Worm (Caenorhabditis elegans) whole organism, L1 larva: ENCODE data around the gene H20J04.4.

ENCODE experiments used
- aha-1 ChIP-seq: fragments of 150-350 bp; optimal IDR thresholded peaks from 2 replicates; lab custom pipeline; 2014; ENCODE audit warnings: missing biosample characterization, missing genetic modification characterization
- alr-1 ChIP-seq: fragments of 200-800 bp; sonication (Bioruptor generic); optimal IDR thresholded peaks from 2 replicates; lab custom pipeline; 2018; ENCODE audit warnings: borderline replicate concordance, mild to moderate bottlenecking, missing genetic modification characterization, missing compliant biosample characterization
- aly-2 ChIP-seq: fragments of 150-350 bp; optimal IDR thresholded peaks from 2 replicates; lab custom pipeline; 2014; ENCODE audit warnings: missing biosample characterization, missing genetic modification characterization
- ama-1 ChIP-seq: fragments of 150-350 bp; optimal IDR thresholded peaks from 2 replicates; lab custom pipeline; 2014
- ceh-88 ChIP-seq: fragments of 200-800 bp; sonication (Bioruptor generic); IDR thresholded peaks from 2 replicates; pipeline ENCODE4 v1.3.6; 2022; ENCODE audit warnings: missing genetic modification characterization, missing compliant biosample characterization
- ceh-90 ChIP-seq: sonication (generic microtip); optimal IDR thresholded peaks from 2 replicates; lab custom pipeline; 2016; ENCODE audit warnings: missing genetic modification characterization, missing compliant biosample characterization
- efl-1 ChIP-seq, 4 experiments: fragments of 150-350 bp; optimal IDR thresholded peaks in 3 of 4; peaks in 1 of 4; 1 replicate in 1 of 4; 2 replicates in 3 of 4; lab custom pipeline; 2014; ENCODE audit warnings: missing biosample characterization in 2 of 4, missing genetic modification characterization in 2 of 4, missing genetic modification reagents in 2 of 4
- egl-27 ChIP-seq, 2 experiments: fragments of 150-350 bp in 1 of 2; sonication (generic microtip); optimal IDR thresholded peaks; 3 replicates each; lab custom pipeline; 2017 to 2018; ENCODE audit warnings: missing biosample characterization in 2 of 2, missing genetic modification characterization in 2 of 2, missing genetic modification reagents in 2 of 2
- elt-3 ChIP-seq, 6 experiments: fragments of 150-350 bp in 1 of 6; sonication (generic microtip); optimal IDR thresholded peaks; 2 replicates each; lab custom pipeline; 2017 to 2018; ENCODE audit warnings: missing biosample characterization in 6 of 6, missing genetic modification characterization in 6 of 6, inconsistent platforms in 1 of 6
- fkh-10 ChIP-seq: sonication (generic microtip); optimal IDR thresholded peaks from 2 replicates; lab custom pipeline; 2017; ENCODE audit warnings: missing biosample characterization, missing genetic modification reagents, missing genetic modification characterization
- grh-1 ChIP-seq: fragments of 200-800 bp; sonication (Bioruptor generic); IDR thresholded peaks from 2 replicates; pipeline ENCODE4 v1.3.6; 2022; ENCODE audit warnings: missing genetic modification reagents, missing genetic modification characterization, missing compliant biosample characterization
- hpl-2 ChIP-seq: fragments of 150-350 bp; optimal IDR thresholded peaks from 2 replicates; lab custom pipeline; 2014; ENCODE audit warnings: missing biosample characterization, missing genetic modification reagents, missing genetic modification characterization
- jun-1 ChIP-seq: fragments of 150-350 bp; optimal IDR thresholded peaks from 2 replicates; lab custom pipeline; 2014; ENCODE audit warnings: missing biosample characterization, missing genetic modification reagents, missing genetic modification characterization
- lin-14 ChIP-seq: fragments of 200-800 bp; sonication (Bioruptor generic); optimal IDR thresholded peaks from 2 replicates; lab custom pipeline; 2018; ENCODE audit warnings: mild to moderate bottlenecking, missing genetic modification characterization, moderate library complexity, missing compliant biosample characterization
- lin-39 ChIP-seq: fragments of 150-350 bp; optimal IDR thresholded peaks from 2 replicates; lab custom pipeline; 2014; ENCODE audit warnings: missing biosample characterization, missing genetic modification reagents, missing genetic modification characterization
- lir-3 ChIP-seq: sonication (generic microtip); optimal IDR thresholded peaks from 2 replicates; lab custom pipeline; 2016; ENCODE audit warnings: mild to moderate bottlenecking, missing genetic modification characterization, moderate library complexity, missing compliant biosample characterization; ENCODE audit not compliant: poor library complexity
- mef-2 ChIP-seq: fragments of 150-350 bp; optimal IDR thresholded peaks from 2 replicates; lab custom pipeline; 2014; ENCODE audit warnings: missing biosample characterization, missing genetic modification characterization
- nhr-20 ChIP-seq: sonication (generic microtip); optimal IDR thresholded peaks from 2 replicates; lab custom pipeline; 2016; ENCODE audit warnings: mild to moderate bottlenecking, missing genetic modification characterization, missing compliant biosample characterization
- nhr-237 ChIP-seq: fragments of 150-350 bp; optimal IDR thresholded peaks from 2 replicates; lab custom pipeline; 2014; ENCODE audit warnings: missing biosample characterization, missing genetic modification characterization
- nhr-47 ChIP-seq: sonication (generic microtip); optimal IDR thresholded peaks from 2 replicates; lab custom pipeline; 2016; ENCODE audit warnings: mild to moderate bottlenecking, missing genetic modification characterization, moderate library complexity, missing compliant biosample characterization
- nhr-84 ChIP-seq: sonication (generic microtip); optimal IDR thresholded peaks from 2 replicates; lab custom pipeline; 2017; ENCODE audit warnings: missing biosample characterization, missing genetic modification characterization
- nhr-85 ChIP-seq: sonication (generic microtip); peaks from one replicate; lab custom pipeline; 2016; ENCODE audit warnings: missing genetic modification characterization, inconsistent platforms, missing compliant biosample characterization
- pax-3 ChIP-seq: fragments of 200-800 bp; sonication (Bioruptor generic); optimal IDR thresholded peaks from 2 replicates; lab custom pipeline; 2018; ENCODE audit warnings: mild to moderate bottlenecking, missing genetic modification characterization, moderate library complexity, missing compliant biosample characterization
- rnt-1 ChIP-seq: sonication (generic microtip); optimal IDR thresholded peaks from 2 replicates; lab custom pipeline; 2016; ENCODE audit warnings: mild to moderate bottlenecking, missing genetic modification characterization, moderate library complexity, missing compliant biosample characterization
- skn-1 ChIP-seq: fragments of 150-350 bp; optimal IDR thresholded peaks from 2 replicates; lab custom pipeline; 2014; ENCODE audit warnings: missing biosample characterization, missing genetic modification characterization
- snu-23 ChIP-seq: sonication (generic microtip); optimal IDR thresholded peaks from 2 replicates; lab custom pipeline; 2016; ENCODE audit warnings: missing genetic modification characterization, missing compliant biosample characterization
- sptf-1 ChIP-seq: fragments of 150-350 bp; optimal IDR thresholded peaks from 2 replicates; lab custom pipeline; 2014; ENCODE audit warnings: missing biosample characterization, missing genetic modification characterization
- sup-37 ChIP-seq: fragments of 200-800 bp; sonication (Bioruptor generic); optimal IDR thresholded peaks from 2 replicates; lab custom pipeline; 2018; ENCODE audit warnings: mild to moderate bottlenecking, missing genetic modification characterization, missing compliant biosample characterization
- tbx-2 ChIP-seq: sonication (generic microtip); optimal IDR thresholded peaks from 2 replicates; lab custom pipeline; 2016; ENCODE audit warnings: missing genetic modification characterization, missing compliant biosample characterization
- unc-130 ChIP-seq: fragments of 150-350 bp; optimal IDR thresholded peaks from 2 replicates; lab custom pipeline; 2017; ENCODE audit warnings: missing biosample characterization, missing genetic modification characterization, inconsistent platforms
- unc-30 ChIP-seq: sonication (generic microtip); optimal IDR thresholded peaks from 2 replicates; lab custom pipeline; 2017; ENCODE audit warnings: missing biosample characterization, missing genetic modification characterization
- vab-15 ChIP-seq: sonication (generic microtip); optimal IDR thresholded peaks from 2 replicates; lab custom pipeline; 2017; ENCODE audit warnings: missing genotype, mild to moderate bottlenecking, missing genetic modification characterization, missing compliant biosample characterization
- xbp-1 ChIP-seq: sonication (generic microtip); optimal IDR thresholded peaks from 2 replicates; lab custom pipeline; 2016; ENCODE audit warnings: missing genetic modification characterization, missing compliant biosample characterization
- zag-1 ChIP-seq: fragments of 150-350 bp; optimal IDR thresholded peaks from 2 replicates; lab custom pipeline; 2014; ENCODE audit warnings: missing biosample characterization, missing genetic modification characterization
- zip-4 ChIP-seq: fragments of 200-800 bp; sonication (Bioruptor generic); optimal IDR thresholded peaks from 2 replicates; lab custom pipeline; 2018; ENCODE audit warnings: mild to moderate bottlenecking, missing genetic modification characterization, moderate library complexity, missing compliant biosample characterization

H20J04.4 gene

ce11 chrII:4359219-4359618, 30.4 kb downstream of the H20J04.4 start:
- TF ChIP-seq zag-1 (tag; lab: Kevin White, UChicago), result no peak
- TF ChIP-seq efl-1 (optimal IDR thresholded peaks at IDR 0.05; lab: Kevin White, UChicago), result no peak
- TF ChIP-seq efl-1 (GFP tag; optimal IDR thresholded peaks at IDR 0.05 in 1 of 2; lab: Kevin White, UChicago), result peak in 1 of 2 experiments; percentile 4

- peak; percentile 96 for TF ChIP-seq grh-1 (GFP tag; lab: Robert Waterston, UW)
- TF ChIP-seq skn-1 (tag; lab: Kevin White, UChicago), result no peak
- no peak for TF ChIP-seq efl-1 (optimal IDR thresholded peaks at IDR 0.05; lab: Kevin White, UChicago)
- TF ChIP-seq efl-1 (GFP tag; optimal IDR thresholded peaks at IDR 0.05 in 1 of 2; lab: Kevin White, UChicago), result peak in 1 of 2 experiments; percentile 87
- TF ChIP-seq lin-39, result no peak
- TF ChIP-seq lin-14 (GFP tag; lab: Kevin White, UChicago), result peak; percentile 48
- TF ChIP-seq nhr-85 (tag; lab: Kevin White, UChicago), result peak; percentile 63
- peak; percentile 1 for TF ChIP-seq nhr-20
- peak; percentile 4 for TF ChIP-seq jun-1 (tag; lab: Kevin White, UChicago)
Measured at ce11 chrII:4362088-4362487, 33.3 kb downstream of the H20J04.4 start.

- TF ChIP-seq sptf-1 (tag; lab: Kevin White, UChicago) (no peak), nhr-20 (no peak), rnt-1 (no peak), sup-37 (GFP tag; lab: Kevin White, UChicago) (no peak), fkh-10 (GFP tag; lab: Kevin White, UChicago) (no peak), nhr-84 (tag; lab: Kevin White, UChicago) (no peak), lin-14 (GFP tag; lab: Kevin White, UChicago) (no peak), ceh-90 (no peak), aly-2 (no peak), tbx-2 (tag; lab: Kevin White, UChicago) (no peak), pax-3 (tag; lab: Kevin White, UChicago) (no peak), xbp-1 (tag; lab: Kevin White, UChicago) (no peak), unc-130 (no peak), nhr-47 (tag; lab: Kevin White, UChicago) (no peak)
Measured at ce11 chrII:4367923-4368322, 39.1 kb downstream of the H20J04.4 start, which contains the start of gene try-9. Gene try-9 (plus strand): TSS chrII:4368223.

ce11 chrII:4369715-4370114, 40.9 kb downstream of the H20J04.4 start:
- TF ChIP-seq elt-3 (tag; optimal IDR thresholded peaks at IDR 0.05; lab: Kevin White, UChicago) (no peak), nhr-237 (no peak), egl-27 (tag; optimal IDR thresholded peaks at IDR 0.05; lab: Kevin White, UChicago) (no peak), lir-3 (no peak), zip-4 (GFP tag; lab: Kevin White, UChicago) (no peak), aha-1 (tag; lab: Kevin White, UChicago) (no peak), unc-30 (tag; lab: Kevin White, UChicago) (no peak), hpl-2 (GFP tag; lab: Kevin White, UChicago) (no peak)

- no peak for TF ChIP-seq nhr-20
- TF ChIP-seq zag-1 (tag; lab: Kevin White, UChicago), result no peak
- no peak for TF ChIP-seq lin-14 (GFP tag; lab: Kevin White, UChicago)
- TF ChIP-seq elt-3 (tag; optimal IDR thresholded peaks at IDR 0.05; lab: Kevin White, UChicago), result no peak
- no peak for TF ChIP-seq mef-2
- no peak for TF ChIP-seq ceh-88 (GFP tag; lab: Robert Waterston, UW)
- TF ChIP-seq ama-1 (lab: Kevin White, UChicago), result no peak
- no peak for TF ChIP-seq snu-23 (GFP tag; lab: Kevin White, UChicago)
- no peak for TF ChIP-seq vab-15 (tag; lab: Kevin White, UChicago)
- TF ChIP-seq alr-1, result no peak
Measured at ce11 chrII:4370842-4371241, 42.0 kb downstream of the H20J04.4 start.
